Fruit fly (Drosophila melanogaster) S2 (cell line): ENCODE measurements around the gene Grip163.

ENCODE experiments used
- CG8478 ChIP-seq: fragments of >200 bp; optimal IDR thresholded peaks from 2 replicates; lab custom pipeline; 2018
- CTCF ChIP-seq, 2 experiments: fragments of >200 bp; optimal IDR thresholded peaks; 2 replicates each; lab custom pipeline; 2018

The Grip163 gene

DNA sequence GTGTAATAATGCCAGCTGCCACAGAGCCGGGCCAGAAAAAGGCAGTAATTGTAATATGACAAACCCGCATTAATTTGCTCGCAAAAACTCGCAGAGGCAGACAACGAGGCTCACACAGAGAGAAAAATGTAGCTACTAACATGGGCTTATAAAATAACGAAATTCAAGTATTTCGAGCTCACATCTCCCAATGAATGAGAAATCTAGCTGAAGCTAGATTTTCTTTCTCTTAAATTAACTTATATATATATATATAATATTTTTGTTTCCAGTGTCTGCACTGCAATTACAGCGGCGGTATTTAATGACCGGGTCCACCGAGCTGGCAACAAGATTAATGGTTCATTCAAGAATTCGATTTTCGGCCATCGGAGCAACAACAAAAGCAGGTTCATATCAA is 18.2 kb upstream of the Grip163 start:
- TF ChIP-seq CTCF (optimal IDR thresholded peaks at IDR 0.05; lab: Kevin White, UChicago) (no peak), CG8478 (lab: Kevin White, UChicago) (no peak)

DNA sequence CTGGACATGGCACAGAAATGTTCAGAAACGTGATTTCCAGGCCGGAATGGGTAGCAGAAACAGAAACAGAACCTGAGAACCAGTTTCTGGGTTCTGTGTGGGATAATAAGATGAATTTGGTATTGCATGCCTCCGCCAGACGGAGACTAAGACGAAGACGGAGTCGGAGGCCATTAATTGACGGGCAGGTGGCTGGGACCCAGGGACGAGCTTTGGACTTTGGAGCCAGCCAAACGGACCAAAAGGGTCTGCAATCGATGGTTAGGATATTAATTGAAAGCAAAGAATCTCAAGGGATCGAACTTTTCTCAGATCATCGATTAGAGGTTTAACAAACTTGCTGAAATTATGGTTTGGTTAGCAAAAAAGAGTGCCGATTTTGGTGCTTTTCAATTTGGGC is 16.3 kb upstream of the Grip163 start:
- TF ChIP-seq CTCF (optimal IDR thresholded peaks at IDR 0.05; lab: Kevin White, UChicago) (no peak), CG8478 (lab: Kevin White, UChicago) (no peak)

- TF ChIP-seq CG8478 (lab: Kevin White, UChicago) (no peak), CTCF (optimal IDR thresholded peaks at IDR 0.05; lab: Kevin White, UChicago) (no peak)
Measured at dm6 chr3L:12013698-12014097, 15.8 kb upstream of the Grip163 start.

dm6 chr3L:12007945-12008344 is 10.0 kb upstream of the Grip163 start:
- TF ChIP-seq CTCF (optimal IDR thresholded peaks at IDR 0.05; lab: Kevin White, UChicago) (no peak), CG8478 (lab: Kevin White, UChicago) (no peak)

DNA sequence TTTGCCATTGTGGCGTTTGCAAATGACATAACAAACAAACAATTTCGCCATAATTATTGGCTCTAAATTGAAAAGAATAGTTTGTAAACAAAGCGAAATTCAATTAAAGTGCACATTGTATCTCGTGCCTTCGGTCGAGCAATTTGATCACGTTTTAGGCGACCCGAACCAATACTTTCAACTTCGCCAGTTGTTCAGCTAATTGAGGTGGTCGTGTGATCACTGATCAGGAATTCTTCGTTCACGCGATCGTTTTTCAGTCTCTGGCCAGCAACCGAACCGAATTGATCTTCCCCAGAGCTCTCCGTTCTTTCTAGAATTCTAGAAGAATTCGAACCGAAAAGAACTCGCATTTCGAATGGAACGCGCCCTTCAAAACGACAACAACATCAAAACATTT is 6.2 kb upstream of the Grip163 start:
- TF ChIP-seq CG8478 (lab: Kevin White, UChicago) (no peak), CTCF (optimal IDR thresholded peaks at IDR 0.05; lab: Kevin White, UChicago) (no peak)

dm6 chr3L:12003457-12003856 is 5.5 kb upstream of the Grip163 start:
- TF ChIP-seq CG8478 (lab: Kevin White, UChicago), result no peak
- TF ChIP-seq CTCF (optimal IDR thresholded peaks at IDR 0.05; lab: Kevin White, UChicago), result no peak

dm6 chr3L:12002321-12003248 is 4.6 kb upstream of the Grip163 start, which contains the start of the genes Pop2 and CG6928:
Gene Pop2, minus strand, starts transcription at chr3L:12002915.
Gene CG6928, plus strand, starts transcription at chr3L:12003155.
- TF ChIP-seq CTCF (optimal IDR thresholded peaks at IDR 0.05; lab: Kevin White, UChicago) (peak; percentile 86 to 89), CG8478 (lab: Kevin White, UChicago) (no peak)

DNA sequence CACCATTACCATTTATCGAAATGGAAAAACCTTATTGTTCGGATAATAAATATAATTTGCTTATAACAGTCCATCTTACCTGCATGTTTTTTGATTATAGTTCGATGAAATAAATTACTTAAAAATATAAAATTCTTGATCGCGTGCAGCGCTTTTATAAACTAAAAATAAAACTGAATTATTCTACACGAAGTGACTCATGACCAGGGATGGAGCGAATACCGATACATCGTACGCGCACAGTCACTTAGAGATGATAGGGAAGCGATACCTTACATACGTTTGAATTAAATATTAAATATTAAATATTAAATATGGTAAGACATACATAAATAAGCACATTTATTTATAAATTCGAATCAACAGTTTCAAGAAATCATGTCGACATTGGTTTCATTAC is 5.0 kb downstream of the Grip163 start, which contains the start of gene viaf:
Gene viaf, minus strand, starts transcription at position 220 of the 400 bp plus-strand sequence.
- TF ChIP-seq CTCF (optimal IDR thresholded peaks at IDR 0.05; lab: Kevin White, UChicago) (peak in 1 of 2 experiments; percentile 14), CG8478 (lab: Kevin White, UChicago) (no peak)

- no peak for TF ChIP-seq CG8478 (lab: Kevin White, UChicago)
- TF ChIP-seq CTCF (optimal IDR thresholded peaks at IDR 0.05; lab: Kevin White, UChicago), result no peak
Measured at dm6 chr3L:11990436-11990835, 7.5 kb downstream of the Grip163 start, which contains the start of gene CG6931. Gene CG6931, plus strand, starts transcription at chr3L:11990736.

- TF ChIP-seq CTCF (optimal IDR thresholded peaks at IDR 0.05; lab: Kevin White, UChicago) (no peak), CG8478 (lab: Kevin White, UChicago) (no peak)
Measured at dm6 chr3L:11984606-11985005, 13.3 kb downstream of the Grip163 start, which contains the start of gene CG6938. Gene CG6938, plus strand, starts transcription at chr3L:11984906.

- TF ChIP-seq CG8478 (lab: Kevin White, UChicago), result no peak
- TF ChIP-seq CTCF (optimal IDR thresholded peaks at IDR 0.05; lab: Kevin White, UChicago), result no peak
Measured at dm6 chr3L:11975811-11976210, 22.1 kb downstream of the Grip163 start, which contains the start of gene CG43896. Gene CG43896, plus strand, starts transcription at chr3L:11976111.

dm6 chr3L:11974605-11975004 is 23.3 kb downstream of the Grip163 start, which contains the start of gene CG14125:
Gene CG14125, plus strand, starts transcription at chr3L:11974905.
- TF ChIP-seq CG8478 (lab: Kevin White, UChicago) (no peak), CTCF (optimal IDR thresholded peaks at IDR 0.05; lab: Kevin White, UChicago) (no peak)

DNA sequence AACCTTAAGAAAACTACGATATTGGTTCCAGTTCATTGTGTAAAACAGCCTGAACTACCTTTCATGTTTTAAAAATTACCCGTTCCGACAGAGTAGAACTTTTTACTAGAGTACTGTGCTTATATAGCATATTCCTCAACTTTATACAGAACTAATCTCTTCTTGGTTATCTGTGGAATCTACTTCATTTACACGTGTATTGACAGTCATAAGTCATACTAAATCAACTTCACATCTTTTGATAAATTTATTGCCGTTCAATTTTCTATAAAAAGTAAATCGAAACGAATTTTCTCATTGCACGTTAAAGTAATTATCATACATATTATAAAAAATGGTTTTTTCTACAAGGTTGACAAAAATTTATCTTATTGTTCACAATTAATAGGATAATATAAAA is 24.2 kb downstream of the Grip163 start, which contains the start of gene CG42397:
Gene CG42397, minus strand, starts transcription at position 101 of the 400 bp plus-strand sequence.
- TF ChIP-seq CG8478 (lab: Kevin White, UChicago) (no peak), CTCF (optimal IDR thresholded peaks at IDR 0.05; lab: Kevin White, UChicago) (no peak)

DNA sequence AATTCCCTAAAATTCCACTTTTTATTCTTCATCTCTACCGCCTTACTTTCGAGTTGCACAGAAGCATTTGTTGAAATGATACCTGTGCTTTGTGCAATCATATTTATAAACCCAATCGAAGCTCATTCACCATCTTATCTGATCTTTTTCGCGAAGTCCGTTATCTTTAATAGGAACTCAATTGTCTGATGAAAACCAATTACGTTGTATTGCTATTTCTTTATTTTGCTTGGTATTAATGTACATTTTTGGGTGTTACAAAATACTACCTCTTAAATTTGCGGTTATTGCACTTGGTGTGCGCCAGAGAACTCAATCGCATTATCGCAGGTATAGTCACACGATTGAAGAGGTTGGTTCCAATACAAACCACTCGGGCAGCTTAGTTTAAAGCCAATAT is 25.1 kb downstream of the Grip163 start, which contains the start of gene Muc68E:
Gene Muc68E, minus strand, starts transcription at position 101 of the 400 bp plus-strand sequence.
- TF ChIP-seq CG8478 (lab: Kevin White, UChicago) (no peak), CTCF (optimal IDR thresholded peaks at IDR 0.05; lab: Kevin White, UChicago) (no peak)

- no peak for TF ChIP-seq CG8478 (lab: Kevin White, UChicago)
- no peak for TF ChIP-seq CTCF (optimal IDR thresholded peaks at IDR 0.05; lab: Kevin White, UChicago)
Measured at dm6 chr3L:11966104-11966503, 31.8 kb downstream of the Grip163 start, which contains the start of gene prc. Gene prc, minus strand, starts transcription at chr3L:11966131.
